Worm (Caenorhabditis elegans) whole organism, L4/young adult: ENCODE measurements around the gene E02H9.13.

Experiments
- W03F9.2 ChIP-seq: fragments of 150-350 bp; optimal IDR thresholded peaks from 2 replicates; lab custom pipeline; 2014; ENCODE audit warnings: missing biosample characterization, missing genetic modification characterization
- dao-5 ChIP-seq: sonication (generic microtip); optimal IDR thresholded peaks from 2 replicates; lab custom pipeline; 2016; ENCODE audit warnings: missing genotype, missing genetic modification characterization, moderate library complexity, missing compliant biosample characterization
- him-1 ChIP-seq: sonication (generic microtip); optimal IDR thresholded peaks from 2 replicates; lab custom pipeline; 2016; ENCODE audit warnings: missing genotype, missing genetic modification reagents, missing genetic modification characterization, missing compliant biosample characterization

ce11 chrIII:2391704-2392103 lies 46.8 kb downstream of the E02H9.13 start:
- TF ChIP-seq W03F9.2, result no peak
- no peak for TF ChIP-seq him-1 (tag; lab: Kevin White, UChicago)
- no peak for TF ChIP-seq dao-5 (tag; lab: Kevin White, UChicago)
